Worm (Caenorhabditis elegans) whole organism, L2 larva: ENCODE measurements around the gene slo-2.

Experiments
- skn-1 ChIP-seq: sonication (generic microtip); optimal IDR thresholded peaks from 2 replicates; lab custom pipeline; 2017; ENCODE audit warnings: missing biosample characterization, missing genetic modification characterization
- unc-39 ChIP-seq: fragments of 150-350 bp; optimal IDR thresholded peaks from 2 replicates; lab custom pipeline; 2014; ENCODE audit warnings: missing biosample characterization, missing genetic modification characterization
- unc-62 ChIP-seq: fragments of 150-350 bp; optimal IDR thresholded peaks from 2 replicates; lab custom pipeline; 2014; ENCODE audit warnings: missing biosample characterization, missing genetic modification reagents, missing genetic modification characterization

ce11 chrX:11383359-11383758, 22.4 kb downstream of the slo-2 start:
- no peak for TF ChIP-seq skn-1 (tag; lab: Kevin White, UChicago)
- no peak for TF ChIP-seq unc-39
- TF ChIP-seq unc-62 (GFP tag; lab: Kevin White, UChicago), result no peak
